Worm (Caenorhabditis elegans) whole organism, L3 larva: ENCODE measurements around the gene Y57A10C.8.

Source experiments
- ZK546.5 ChIP-seq: sonication (generic microtip); optimal IDR thresholded peaks from 2 replicates; lab custom pipeline; 2017; ENCODE audit warnings: missing biosample characterization, missing genetic modification characterization
- elt-1 ChIP-seq: fragments of 150-350 bp; optimal IDR thresholded peaks from 2 replicates; lab custom pipeline; 2014; ENCODE audit warnings: missing biosample characterization, missing genetic modification characterization
- lin-39 ChIP-seq: fragments of 150-350 bp; optimal IDR thresholded peaks from 2 replicates; lab custom pipeline; 2018; ENCODE audit warnings: missing biosample characterization, missing genetic modification reagents, missing genetic modification characterization
- nhr-12 ChIP-seq: fragments of 150-350 bp; optimal IDR thresholded peaks from 2 replicates; lab custom pipeline; 2014; ENCODE audit warnings: missing biosample characterization, missing genetic modification characterization
- nhr-28 ChIP-seq: fragments of 150-350 bp; optimal IDR thresholded peaks from 2 replicates; lab custom pipeline; 2014; ENCODE audit warnings: missing biosample characterization, missing genetic modification characterization
- nhr-43 ChIP-seq: sonication (generic microtip); optimal IDR thresholded peaks from 2 replicates; lab custom pipeline; 2016; ENCODE audit warnings: mild to moderate bottlenecking, missing genetic modification characterization, missing compliant biosample characterization; ENCODE audit not compliant: poor library complexity, severe bottlenecking

DNA sequence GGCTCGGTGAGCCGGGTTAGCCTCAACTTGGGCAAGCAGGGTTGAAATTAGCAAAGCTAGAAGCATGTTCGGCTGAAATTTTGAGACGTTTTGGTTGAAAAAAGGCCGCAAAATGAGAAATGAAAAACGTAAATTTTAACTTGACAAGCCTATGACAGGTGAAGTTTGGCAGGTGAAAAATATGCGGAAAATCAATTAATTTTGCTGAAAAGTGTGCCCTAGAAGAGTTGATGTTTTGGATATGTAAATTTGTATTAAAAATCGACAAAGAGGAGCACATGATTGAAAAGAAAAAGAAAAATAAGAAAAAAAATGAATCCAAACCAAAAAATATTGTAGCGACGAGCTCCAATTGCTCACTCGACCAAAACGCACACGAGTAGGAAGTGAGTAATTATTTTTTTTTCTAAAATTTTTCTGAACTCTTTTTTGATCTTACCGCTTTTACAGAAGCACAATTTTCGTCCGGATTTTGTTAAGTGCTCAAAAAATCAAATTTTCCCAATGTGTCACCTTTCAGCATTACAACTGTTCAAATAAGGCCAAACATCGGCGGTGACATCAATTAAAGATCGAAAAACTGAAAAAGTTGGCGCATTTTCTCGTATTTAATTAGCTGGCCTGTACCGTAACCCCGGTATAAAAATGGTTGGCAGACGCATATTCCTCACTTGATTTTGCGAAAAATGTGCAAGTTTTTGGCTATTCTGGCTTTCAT is 41.7 kb upstream of the Y57A10C.8 start, which contains the start of the genes F15A4.5 and phat-8:
- TF ChIP-seq ZK546.5 (tag; lab: Kevin White, UChicago) (no peak), nhr-12 (tag; lab: Kevin White, UChicago) (no peak), nhr-28 (tag; lab: Kevin White, UChicago) (no peak), elt-1 (tag; lab: Kevin White, UChicago) (no peak), lin-39 (tag; lab: Kevin White, UChicago) (no peak), nhr-43 (tag; lab: Kevin White, UChicago) (no peak)
